Fruit fly (Drosophila melanogaster) Kc167 (cell line): Measurements from ENCODE around the gene CG17139.

Source experiments
- Sin3A ChIP-seq: fragments of >200 bp; optimal IDR thresholded peaks from 2 replicates; lab custom pipeline; 2018; ENCODE audit warnings: missing external identifiers
- insv ChIP-seq: fragments of >200 bp; optimal IDR thresholded peaks from 3 replicates; lab custom pipeline; 2018; ENCODE audit warnings: missing external identifiers
- psq ChIP-seq: fragments of >200 bp; optimal IDR thresholded peaks from 2 replicates; lab custom pipeline; 2017; ENCODE audit warnings: missing external identifiers

DNA sequence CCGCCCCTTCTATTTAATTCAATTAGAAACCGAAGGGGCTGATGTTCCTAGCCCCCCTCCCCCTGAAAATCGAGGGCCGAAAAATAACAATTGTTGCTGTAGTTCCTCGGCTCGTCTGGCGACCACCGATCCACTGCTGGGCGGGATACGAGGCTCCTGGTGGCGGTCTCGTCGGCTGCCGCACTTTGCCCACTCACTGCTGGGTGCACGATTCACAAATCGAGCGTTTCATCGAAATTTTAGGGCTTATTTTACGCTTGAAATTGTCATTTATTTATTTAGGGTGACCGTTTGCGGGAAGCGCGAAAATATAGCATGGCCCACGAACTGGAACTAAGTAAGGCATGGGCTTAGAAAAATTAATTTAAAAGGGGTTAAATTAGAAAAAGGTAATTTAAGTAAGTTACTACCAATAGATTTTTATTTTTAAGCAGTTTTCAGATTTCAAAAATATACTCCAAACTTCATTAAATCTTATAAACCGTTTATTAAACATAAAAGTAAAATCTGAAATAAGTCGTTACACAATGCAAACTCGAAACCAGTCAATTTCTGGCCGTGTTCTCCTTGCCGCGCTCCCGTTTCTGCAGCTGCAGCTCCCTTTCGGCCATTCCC lies 11.0 kb upstream of the CG17139 start, which contains the start of gene Dnz1:
- TF ChIP-seq Sin3A (lab: Kevin White, UChicago) (no peak), psq (lab: Kevin White, UChicago) (no peak), insv (no peak)
